Worm (Caenorhabditis elegans) whole organism, L3 larva: ENCODE results near the gene T12A2.3.

ENCODE experiments used
- aly-2 ChIP-seq: fragments of 150-350 bp; optimal IDR thresholded peaks from 2 replicates; lab custom pipeline; 2014; ENCODE audit warnings: missing biosample characterization, missing genetic modification characterization
- ceh-28 ChIP-seq: fragments of 150-350 bp; optimal IDR thresholded peaks from 2 replicates; lab custom pipeline; 2014; ENCODE audit warnings: missing biosample characterization, missing genetic modification reagents, missing genetic modification characterization
- ceh-9 ChIP-seq: sonication (generic microtip); optimal IDR thresholded peaks from 2 replicates; lab custom pipeline; 2018; ENCODE audit warnings: missing biosample characterization, missing genetic modification characterization
- egl-27 ChIP-seq: sonication (generic microtip); optimal IDR thresholded peaks from 4 replicates; lab custom pipeline; 2017; ENCODE audit warnings: missing biosample characterization, missing genetic modification reagents, missing genetic modification characterization
- fos-1 ChIP-seq: fragments of 150-350 bp; optimal IDR thresholded peaks from 2 replicates; lab custom pipeline; 2014; ENCODE audit warnings: missing biosample characterization, missing genetic modification characterization
- jun-1 ChIP-seq: fragments of 150-350 bp; optimal IDR thresholded peaks from 2 replicates; lab custom pipeline; 2014; ENCODE audit warnings: missing biosample characterization, missing genetic modification reagents, missing genetic modification characterization
- nhr-11 ChIP-seq: fragments of 150-350 bp; optimal IDR thresholded peaks from 2 replicates; lab custom pipeline; 2014; ENCODE audit warnings: missing biosample characterization, missing genetic modification characterization
- nhr-12 ChIP-seq: fragments of 150-350 bp; optimal IDR thresholded peaks from 2 replicates; lab custom pipeline; 2014; ENCODE audit warnings: missing biosample characterization, missing genetic modification characterization
- nhr-76 ChIP-seq: fragments of 150-350 bp; sonication (generic microtip); optimal IDR thresholded peaks from 5 replicates; lab custom pipeline; 2014; ENCODE audit warnings: missing biosample characterization, missing genetic modification characterization
- skn-1 ChIP-seq: fragments of 150-350 bp; optimal IDR thresholded peaks from 2 replicates; lab custom pipeline; 2014; ENCODE audit warnings: missing biosample characterization, missing genetic modification characterization
- snpc-4 ChIP-seq: fragments of 150-350 bp; optimal IDR thresholded peaks from 2 replicates; lab custom pipeline; 2014; ENCODE audit warnings: missing biosample characterization, missing genetic modification characterization
- tbx-2 ChIP-seq: sonication (generic microtip); optimal IDR thresholded peaks from 2 replicates; lab custom pipeline; 2016; ENCODE audit warnings: mild to moderate bottlenecking, missing genetic modification characterization, missing compliant biosample characterization
- unc-62 ChIP-seq: fragments of 150-350 bp; sonication (generic microtip); optimal IDR thresholded peaks from 4 replicates; lab custom pipeline; 2014; ENCODE audit warnings: missing biosample characterization, missing genetic modification reagents, missing genetic modification characterization
- ztf-11 ChIP-seq: fragments of 150-350 bp; optimal IDR thresholded peaks from 2 replicates; lab custom pipeline; 2014; ENCODE audit warnings: missing biosample characterization, missing genetic modification characterization

DNA sequence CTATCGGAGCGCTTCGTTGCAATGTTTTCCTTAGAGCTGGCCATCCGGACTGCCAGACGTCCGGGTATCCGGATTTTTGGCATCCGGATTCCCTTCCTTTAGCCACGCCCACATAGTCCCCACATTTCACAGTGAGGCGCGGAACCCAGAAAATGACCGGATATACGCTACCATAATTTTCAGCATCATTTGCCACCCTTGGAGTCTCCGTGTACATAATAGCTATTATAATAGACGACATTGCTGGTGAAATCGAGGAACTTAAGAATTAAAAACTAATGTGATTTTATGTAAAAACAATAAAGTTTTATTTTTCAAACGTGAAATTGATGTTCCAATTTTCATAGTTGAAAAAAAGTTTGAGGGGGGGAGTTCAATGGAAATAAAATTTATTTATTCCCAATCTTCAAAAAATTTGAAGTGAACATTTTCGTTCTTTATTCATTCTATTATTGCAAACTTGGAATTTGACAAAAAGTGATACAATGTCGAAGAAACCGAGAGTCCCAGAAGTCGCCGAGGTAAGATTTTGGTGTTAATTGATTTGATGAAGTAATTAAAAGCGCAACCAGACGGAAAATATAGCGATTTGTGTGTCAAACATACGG lies 30.3 kb upstream of the T12A2.3 start:
- no peak for TF ChIP-seq unc-62 (GFP tag; lab: Kevin White, UChicago)
- TF ChIP-seq skn-1 = no peak
- no peak for TF ChIP-seq nhr-11 (tag; lab: Kevin White, UChicago)
- TF ChIP-seq nhr-76 = no peak
- no peak for TF ChIP-seq egl-27
- no peak for TF ChIP-seq ceh-28 (tag; lab: Kevin White, UChicago)
- TF ChIP-seq snpc-4 (tag; lab: Kevin White, UChicago) = no peak
- no peak for TF ChIP-seq fos-1 (tag; lab: Kevin White, UChicago)
- TF ChIP-seq tbx-2 (tag; lab: Kevin White, UChicago) = no peak
- TF ChIP-seq nhr-12 (tag; lab: Kevin White, UChicago) = no peak
- no peak for TF ChIP-seq aly-2 (tag; lab: Kevin White, UChicago)
- no peak for TF ChIP-seq jun-1 (tag; lab: Kevin White, UChicago)
- TF ChIP-seq ceh-9 (tag; lab: Kevin White, UChicago) = no peak
- no peak for TF ChIP-seq ztf-11 (tag; lab: Kevin White, UChicago)
